Worm (Caenorhabditis elegans): ENCODE measurements around the gene F01D5.10.

The F01D5.10 gene

ce11 chrII:14046491-14046890, 25.4 kb upstream of the F01D5.10 start:
- TF ChIP-seq nhr-77 (tag; optimal IDR thresholded peaks at IDR 0.05) (no peak), gmeb-1 (tag; optimal IDR thresholded peaks at IDR 0.05) (no peak), skn-1 (tag; optimal IDR thresholded peaks at IDR 0.05) (no peak), ceh-82 (tag; optimal IDR thresholded peaks at IDR 0.05) (no peak), ZK546.5 (tag; optimal IDR thresholded peaks at IDR 0.05) (no peak), mbf-1 (tag; optimal IDR thresholded peaks at IDR 0.05) (no peak), nhr-21 (tag; optimal IDR thresholded peaks at IDR 0.05) (no peak), mab-5 (tag; optimal IDR thresholded peaks at IDR 0.05) (no peak), ztf-11 (tag; optimal IDR thresholded peaks at IDR 0.05) (no peak), lin-39 (tag; optimal IDR thresholded peaks at IDR 0.05) (no peak), elt-1 (tag; optimal IDR thresholded peaks at IDR 0.05) (no peak), fos-1 (tag; optimal IDR thresholded peaks at IDR 0.05) (no peak), nhr-129 (tag; optimal IDR thresholded peaks at IDR 0.05) (no peak), mdl-1 (tag; optimal IDR thresholded peaks at IDR 0.05) (no peak), F13H6.1 (tag; optimal IDR thresholded peaks at IDR 0.05) (no peak), elt-3 (tag; optimal IDR thresholded peaks at IDR 0.05) (no peak)

DNA sequence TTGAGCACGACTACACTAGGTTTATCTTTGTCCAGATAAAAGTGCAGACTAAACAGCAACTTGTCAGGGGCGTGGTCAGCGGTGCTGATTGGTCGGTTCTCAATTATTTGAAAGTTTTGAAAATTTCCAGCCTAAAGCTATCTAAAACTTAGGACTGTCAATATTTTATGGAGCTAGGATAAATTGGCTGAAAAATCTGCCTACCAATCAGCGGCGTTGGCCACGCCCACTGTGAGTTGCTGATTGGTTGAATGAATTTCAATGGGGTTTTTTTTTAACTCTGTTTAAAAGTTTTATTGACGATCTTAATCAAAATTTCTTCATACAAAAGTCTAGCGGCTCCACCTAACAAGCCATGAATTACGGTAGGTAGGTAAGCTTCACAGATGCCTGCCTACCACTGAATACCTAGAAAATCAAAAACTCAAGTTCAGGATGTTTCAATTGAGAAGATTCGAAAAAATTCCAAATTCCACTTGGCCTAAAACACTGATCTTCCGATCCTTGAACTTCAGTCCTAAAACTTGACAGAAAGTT, 24.9 kb upstream of the F01D5.10 start:
- TF ChIP-seq ceh-16 (tag; optimal IDR thresholded peaks at IDR 0.05) (no peak), sem-4 (tag; optimal IDR thresholded peaks at IDR 0.05) (no peak)

DNA sequence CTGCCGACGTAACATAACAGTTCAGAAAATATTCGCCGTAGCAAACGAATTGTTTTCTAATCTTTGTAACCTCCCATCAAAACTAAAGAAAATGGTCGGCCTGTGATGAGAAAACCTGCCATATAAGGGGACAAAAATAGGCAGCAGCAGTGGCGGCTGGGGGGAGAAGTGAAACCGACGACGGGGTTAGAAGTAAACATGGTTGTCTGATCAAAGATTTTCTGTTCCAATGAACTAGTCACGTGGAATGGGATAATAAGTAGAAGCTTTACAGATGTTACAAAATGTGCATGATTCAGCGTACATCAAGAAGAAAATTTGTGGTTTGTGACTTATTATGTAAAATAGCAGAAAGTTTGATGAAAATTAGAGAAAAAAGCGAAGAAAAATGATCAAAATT, 24.1 kb upstream of the F01D5.10 start:
- TF ChIP-seq sma-9 (GFP tag; optimal IDR thresholded peaks at IDR 0.05) (peak; percentile 9), sma-9 (tag; optimal IDR thresholded peaks at IDR 0.05) (no peak), lin-13 (GFP tag; optimal IDR thresholded peaks at IDR 0.05) (no peak)

DNA sequence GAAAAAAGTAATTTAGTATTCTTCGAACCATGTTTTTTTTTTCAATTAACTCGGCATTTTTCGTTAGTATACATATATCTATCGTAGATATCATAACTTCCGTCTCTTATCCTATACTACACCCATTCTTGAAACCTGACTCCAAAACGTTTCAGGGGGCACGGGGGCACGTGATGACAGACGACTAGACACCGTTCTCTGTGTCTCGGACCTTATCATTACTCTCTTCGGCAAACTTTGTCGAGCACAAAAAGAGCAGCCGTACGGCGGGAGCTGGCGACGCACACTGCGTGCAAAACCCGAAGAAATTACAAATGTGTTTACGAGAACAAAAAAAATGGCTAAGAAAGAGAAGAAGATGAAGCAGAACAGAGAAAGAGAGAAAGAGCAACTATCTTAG, 23.1 kb upstream of the F01D5.10 start:
- no peak for TF ChIP-seq nhr-12 (tag; optimal IDR thresholded peaks at IDR 0.05)
- TF ChIP-seq nhr-25 (tag; optimal IDR thresholded peaks at IDR 0.05): no peak
- no peak for TF ChIP-seq mbf-1 (tag; optimal IDR thresholded peaks at IDR 0.05)
- TF ChIP-seq alr-1 (tag; optimal IDR thresholded peaks at IDR 0.05): no peak
- no peak for TF ChIP-seq elt-3 (tag; optimal IDR thresholded peaks at IDR 0.05)
- TF ChIP-seq nhr-11 (tag; optimal IDR thresholded peaks at IDR 0.05): peak; percentile 7
- TF ChIP-seq sma-9 (GFP tag; optimal IDR thresholded peaks at IDR 0.05): peak; percentile 87
- no peak for TF ChIP-seq sma-9 (tag; optimal IDR thresholded peaks at IDR 0.05)
- TF ChIP-seq ztf-1 (GFP tag; conservative IDR thresholded peaks at IDR 0.05): no peak
- peak; percentile 85 to 87 for TF ChIP-seq mdl-1 (tag; optimal IDR thresholded peaks at IDR 0.05)
- peak; percentile 22 for TF ChIP-seq Y55F3AM.14 (GFP tag; optimal IDR thresholded peaks at IDR 0.05)
- TF ChIP-seq nhr-237 (tag; optimal IDR thresholded peaks at IDR 0.05): no peak
- TF ChIP-seq ZK546.5 (tag; optimal IDR thresholded peaks at IDR 0.05): no peak
- TF ChIP-seq aly-2 (tag; optimal IDR thresholded peaks at IDR 0.05): no peak
- TF ChIP-seq sem-4 (tag; optimal IDR thresholded peaks at IDR 0.05): peak; percentile 62
- TF ChIP-seq fos-1 (tag; optimal IDR thresholded peaks at IDR 0.05): peak; percentile 61
- TF ChIP-seq ama-1 (optimal IDR thresholded peaks at IDR 0.05): peak; percentile 38
- TF ChIP-seq nhr-10 (tag; optimal IDR thresholded peaks at IDR 0.05): no peak
- peak in 1 of 2 experiments; percentile 81 for TF ChIP-seq lsy-2 (tag; optimal IDR thresholded peaks at IDR 0.05)
- peak; percentile 3 for TF ChIP-seq nhr-6 (tag; optimal IDR thresholded peaks at IDR 0.05)
- TF ChIP-seq lin-39 (tag; optimal IDR thresholded peaks at IDR 0.05): no peak
- no peak for TF ChIP-seq blmp-1 (tag; optimal IDR thresholded peaks at IDR 0.05; ENCODE audit: insufficient read depth)
- TF ChIP-seq F13H6.1 (tag; optimal IDR thresholded peaks at IDR 0.05): peak; percentile 92
- TF ChIP-seq lin-13 (GFP tag; optimal IDR thresholded peaks at IDR 0.05): peak; percentile 67
- no peak for TF ChIP-seq unc-39 (tag; optimal IDR thresholded peaks at IDR 0.05)
- TF ChIP-seq zag-1 (tag; optimal IDR thresholded peaks at IDR 0.05): peak; percentile 53
- TF ChIP-seq C34F6.9 (tag; optimal IDR thresholded peaks at IDR 0.05): peak; percentile 81
- TF ChIP-seq nhr-129 (tag; optimal IDR thresholded peaks at IDR 0.05): peak; percentile 90
- peak; percentile 14 for TF ChIP-seq egl-27 (tag; optimal IDR thresholded peaks at IDR 0.05)
- TF ChIP-seq snpc-4 (tag; optimal IDR thresholded peaks at IDR 0.05): no peak
- peak; percentile 75 for TF ChIP-seq lin-11 (tag; optimal IDR thresholded peaks at IDR 0.05)
- TF ChIP-seq unc-55 (GFP tag; optimal IDR thresholded peaks at IDR 0.05): peak; percentile 32
- TF ChIP-seq crh-2 (tag; optimal IDR thresholded peaks at IDR 0.05): peak; percentile 80
- no peak for TF ChIP-seq ceh-82 (tag; optimal IDR thresholded peaks at IDR 0.05)
- TF ChIP-seq dmd-4 (tag; optimal IDR thresholded peaks at IDR 0.05): no peak
- TF ChIP-seq R02D3.7 (tag; optimal IDR thresholded peaks at IDR 0.05): no peak
- peak; percentile 20 for TF ChIP-seq gmeb-1 (tag; optimal IDR thresholded peaks at IDR 0.05)
- no peak for TF ChIP-seq ceh-16 (tag; optimal IDR thresholded peaks at IDR 0.05)
- TF ChIP-seq unc-62 (GFP tag; optimal IDR thresholded peaks at IDR 0.05): no peak
- no peak for TF ChIP-seq peb-1 (tag; optimal IDR thresholded peaks at IDR 0.05)
- TF ChIP-seq ztf-11 (tag; optimal IDR thresholded peaks at IDR 0.05): no peak
- peak; percentile 25 for TF ChIP-seq sma-3 (GFP tag; optimal IDR thresholded peaks at IDR 0.05)
- no peak for TF ChIP-seq skn-1 (tag; optimal IDR thresholded peaks at IDR 0.05)

Data from whole organism, L2 larva.